Fruit fly (Drosophila melanogaster) whole organism, embryonic: ENCODE measurements around the gene Ufd4.
A peak's percentile ranks its signal among the peaks of the same experiment; 100 is the strongest.

Experiments used
- Atf-2 ChIP-seq: fragments of 200-800 bp; sonication (Bioruptor generic); optimal IDR thresholded peaks from 2 replicates; lab custom pipeline; 2016; ENCODE audit warnings: missing biosample characterization, missing genetic modification characterization
- Bgb ChIP-seq: fragments of 200-800 bp; sonication (Bioruptor generic); IDR thresholded peaks from 2 replicates; pipeline ENCODE4 v1.3.6; 2022; ENCODE audit warnings: missing biosample characterization, missing genetic modification characterization; ENCODE audit not compliant: partially characterized antibody
- CG1024 ChIP-seq: fragments of 200-800 bp; sonication (Bioruptor generic); IDR thresholded peaks from 2 replicates; pipeline ENCODE4 v1.3.6; 2022; ENCODE audit warnings: missing biosample characterization, missing genetic modification characterization
- CG10462 ChIP-seq: fragments of 200-800 bp; sonication (Bioruptor generic); optimal IDR thresholded peaks from 2 replicates; lab custom pipeline; 2016; ENCODE audit warnings: missing biosample characterization, missing genetic modification characterization
- CG10959 ChIP-seq: fragments of 200-800 bp; sonication (Bioruptor generic); IDR thresholded peaks from 2 replicates; pipeline ENCODE4 v1.3.6; 2022; ENCODE audit warnings: missing biosample characterization, missing genetic modification characterization
- CG11504 ChIP-seq: fragments of 200-800 bp; sonication (Bioruptor generic); optimal IDR thresholded peaks from 3 replicates; lab custom pipeline; 2019; ENCODE audit warnings: missing biosample characterization, mild to moderate bottlenecking, missing genetic modification characterization, moderate library complexity
- CG12659 ChIP-seq: fragments of 200-800 bp; sonication (Bioruptor generic); optimal IDR thresholded peaks from 3 replicates; lab custom pipeline; 2017; ENCODE audit warnings: mild to moderate bottlenecking, missing biosample characterization, missing genetic modification reagents, missing genetic modification characterization
- CG13123 ChIP-seq: fragments of 200-800 bp; sonication (Bioruptor generic); optimal IDR thresholded peaks from 2 replicates; lab custom pipeline; 2016; ENCODE audit warnings: missing biosample characterization, missing genetic modification characterization
- CG15269 ChIP-seq: fragments of 200-800 bp; sonication (Bioruptor generic); optimal IDR thresholded peaks from 2 replicates; lab custom pipeline; 2018; ENCODE audit warnings: missing biosample characterization, mild to moderate bottlenecking, missing genetic modification characterization, moderate library complexity
- CG17829 ChIP-seq: fragments of 200-800 bp; optimal IDR thresholded peaks from 2 replicates; lab custom pipeline; 2019; ENCODE audit warnings: missing biosample characterization, mild to moderate bottlenecking, missing genetic modification characterization, moderate library complexity
- CG2678 ChIP-seq: fragments of 200-800 bp; sonication (Bioruptor generic); optimal IDR thresholded peaks from 3 replicates; lab custom pipeline; 2019; ENCODE audit warnings: missing biosample characterization, mild to moderate bottlenecking, missing genetic modification characterization, moderate library complexity
- CG2712 ChIP-seq: fragments of 200-800 bp; optimal IDR thresholded peaks from 3 replicates; lab custom pipeline; 2019; ENCODE audit warnings: missing biosample characterization, mild to moderate bottlenecking, missing genetic modification characterization, moderate library complexity
- CG3065 ChIP-seq: fragments of 200-800 bp; sonication (Bioruptor generic); optimal IDR thresholded peaks from 2 replicates; lab custom pipeline; 2016; ENCODE audit warnings: missing biosample characterization, missing genetic modification characterization
- CG31441 ChIP-seq: fragments of 200-800 bp; sonication (Bioruptor generic); IDR thresholded peaks from 2 replicates; pipeline ENCODE4 v1.3.6; 2022; ENCODE audit warnings: missing biosample characterization, missing genetic modification characterization
- CG43689 ChIP-seq: fragments of 200-800 bp; sonication (Bioruptor generic); IDR thresholded peaks from 2 replicates; pipeline ENCODE4 v1.3.6; 2022; ENCODE audit warnings: missing biosample characterization, missing genetic modification characterization
- CG6175 ChIP-seq: fragments of 200-800 bp; sonication (Bioruptor generic); IDR thresholded peaks from 3 replicates; pipeline ENCODE4 v1.3.6; 2022; ENCODE audit warnings: missing biosample characterization, missing genetic modification characterization
- CG6683 ChIP-seq: fragments of 200-800 bp; sonication (Bioruptor generic); optimal IDR thresholded peaks from 2 replicates; lab custom pipeline; 2017; ENCODE audit warnings: missing biosample characterization, mild to moderate bottlenecking, missing genetic modification characterization, missing genetic modification reagents
- CG9727 ChIP-seq: fragments of 200-800 bp; sonication (Bioruptor generic); optimal IDR thresholded peaks from 3 replicates; lab custom pipeline; 2017; ENCODE audit warnings: missing biosample characterization, mild to moderate bottlenecking, missing genetic modification characterization
- CHES-1-like ChIP-seq: fragments of 200-800 bp; sonication (Bioruptor generic); optimal IDR thresholded peaks from 2 replicates; lab custom pipeline; 2016; ENCODE audit warnings: missing biosample characterization, missing genetic modification characterization
- Chrac-16 ChIP-seq: fragments of 200-800 bp; sonication (Bioruptor generic); optimal IDR thresholded peaks from 3 replicates; lab custom pipeline; 2016; ENCODE audit warnings: missing biosample characterization, missing genetic modification characterization
- Dbx ChIP-seq: fragments of 200-800 bp; sonication (Bioruptor generic); IDR thresholded peaks from 3 replicates; pipeline ENCODE4 v1.3.6; 2022; ENCODE audit warnings: missing biosample characterization, missing genetic modification characterization
- Dll ChIP-seq: fragments of 200-800 bp; sonication (Bioruptor generic); IDR thresholded peaks from 4 replicates; pipeline ENCODE4 v1.3.6; 2022; ENCODE audit warnings: missing biosample characterization, missing genetic modification characterization; ENCODE audit not compliant: partially characterized antibody
- Drgx ChIP-seq: fragments of 200-800 bp; sonication (Bioruptor generic); IDR thresholded peaks from 2 replicates; pipeline ENCODE4 v1.3.6; 2022; ENCODE audit warnings: missing biosample characterization, missing genetic modification characterization
- H2.0 ChIP-seq: fragments of 200-800 bp; sonication (Bioruptor generic); IDR thresholded peaks from 2 replicates; pipeline ENCODE4 v1.3.6; 2022; ENCODE audit warnings: missing biosample characterization, missing genetic modification characterization
- HmgD ChIP-seq: fragments of 200-800 bp; sonication (Bioruptor generic); optimal IDR thresholded peaks from 3 replicates; lab custom pipeline; 2016; ENCODE audit warnings: missing biosample characterization, missing genetic modification characterization
- Med ChIP-seq: fragments of 200-800 bp; sonication (Bioruptor generic); peaks from one replicate; lab custom pipeline; 2016; ENCODE audit warnings: missing biosample characterization, missing genetic modification characterization, mild to moderate bottlenecking, inconsistent platforms, moderate library complexity
- Mes4 ChIP-seq: fragments of 200-800 bp; sonication (Bioruptor generic); optimal IDR thresholded peaks from 2 replicates; lab custom pipeline; 2016; ENCODE audit warnings: missing biosample characterization, missing genetic modification characterization
- Rfx ChIP-seq: fragments of 200-800 bp; sonication (Bioruptor generic); IDR thresholded peaks from 2 replicates; pipeline ENCODE4 v1.3.6; 2022; ENCODE audit warnings: missing biosample characterization, missing genetic modification characterization
- Sox100B ChIP-seq: fragments of 200-800 bp; sonication (Bioruptor generic); optimal IDR thresholded peaks from 3 replicates; lab custom pipeline; 2018; ENCODE audit warnings: missing biosample characterization, mild to moderate bottlenecking, missing genetic modification characterization
- bab2 ChIP-seq: fragments of 200-800 bp; sonication (Bioruptor generic); optimal IDR thresholded peaks from 2 replicates; lab custom pipeline; 2016; ENCODE audit warnings: missing biosample characterization, missing genetic modification characterization
- bsh ChIP-seq, 2 experiments: fragments of 200-800 bp; sonication (Bioruptor generic); optimal IDR thresholded peaks; 2 replicates each; lab custom pipeline; 2017 to 2018; ENCODE audit warnings: mild to moderate bottlenecking in 2 of 2, missing biosample characterization in 2 of 2, missing genetic modification characterization in 2 of 2, moderate library complexity in 1 of 2
- cg ChIP-seq: fragments of 200-800 bp; sonication (Bioruptor generic); optimal IDR thresholded peaks from 3 replicates; lab custom pipeline; 2019; ENCODE audit warnings: missing biosample characterization, mild to moderate bottlenecking, missing genetic modification characterization, moderate library complexity
- chinmo ChIP-seq: fragments of 200-800 bp; sonication (Bioruptor generic); IDR thresholded peaks from 4 replicates; pipeline ENCODE4 v1.3.6; 2022; ENCODE audit warnings: missing biosample characterization, missing genetic modification characterization; ENCODE audit not compliant: partially characterized antibody
- cwo ChIP-seq: fragments of 200-800 bp; sonication (Bioruptor generic); optimal IDR thresholded peaks from 3 replicates; lab custom pipeline; 2017; ENCODE audit warnings: missing biosample characterization, missing genetic modification characterization, mild to moderate bottlenecking, moderate library complexity, missing genetic modification reagents
- exex ChIP-seq: fragments of 200-800 bp; sonication (Bioruptor generic); optimal IDR thresholded peaks from 4 replicates; lab custom pipeline; 2018; ENCODE audit warnings: missing biosample characterization, mild to moderate bottlenecking, missing genetic modification characterization, moderate library complexity
- fd102C ChIP-seq: fragments of 200-800 bp; sonication (Bioruptor generic); optimal IDR thresholded peaks from 2 replicates; lab custom pipeline; 2018; ENCODE audit warnings: missing biosample characterization, mild to moderate bottlenecking, missing genetic modification characterization, moderate library complexity
- fd64A ChIP-seq: fragments of 200-800 bp; sonication (Bioruptor generic); optimal IDR thresholded peaks from 3 replicates; lab custom pipeline; 2018; ENCODE audit warnings: missing biosample characterization, mild to moderate bottlenecking, missing genetic modification characterization
- gem ChIP-seq: fragments of 200-800 bp; sonication (Bioruptor generic); optimal IDR thresholded peaks from 2 replicates; lab custom pipeline; 2019; ENCODE audit warnings: missing biosample characterization, mild to moderate bottlenecking, missing genetic modification characterization, moderate library complexity
- her ChIP-seq: fragments of 200-800 bp; sonication (Bioruptor generic); optimal IDR thresholded peaks from 2 replicates; lab custom pipeline; 2016; ENCODE audit warnings: missing biosample characterization, missing genetic modification characterization
- nerfin-1 ChIP-seq: fragments of 200-800 bp; sonication (Bioruptor generic); optimal IDR thresholded peaks from 3 replicates; lab custom pipeline; 2019; ENCODE audit warnings: missing biosample characterization, mild to moderate bottlenecking, missing genetic modification characterization, moderate library complexity
- nerfin-2 ChIP-seq: fragments of 200-800 bp; sonication (Bioruptor generic); IDR thresholded peaks from 2 replicates; pipeline ENCODE4 v1.3.6; 2022; ENCODE audit warnings: missing biosample characterization, missing genetic modification characterization; ENCODE audit not compliant: partially characterized antibody
- org-1 ChIP-seq: fragments of 200-800 bp; sonication (Bioruptor generic); optimal IDR thresholded peaks from 2 replicates; lab custom pipeline; 2017; ENCODE audit warnings: missing biosample characterization, missing genetic modification characterization
- pho ChIP-seq: fragments of 200-800 bp; sonication (Bioruptor generic); optimal IDR thresholded peaks from 2 replicates; lab custom pipeline; 2016; ENCODE audit warnings: missing biosample characterization, missing genetic modification characterization
- prd ChIP-seq, 3 experiments: fragments of >200 bp in 2 of 3; fragments of 200-800 bp in 1 of 3; sonication (Bioruptor generic) in 1 of 3; optimal IDR thresholded peaks in 2 of 3; IDR thresholded peaks in 1 of 3; 2 replicates in 2 of 3; 3 replicates in 1 of 3; pipeline versions ENCODE4 v1.3.6 to Lab custom; 2017 to 2022; ENCODE audit warnings: missing biosample characterization in 1 of 3, missing genetic modification characterization in 1 of 3
- rib ChIP-seq: fragments of 200-800 bp; sonication (Bioruptor generic); IDR thresholded peaks from 2 replicates; pipeline ENCODE4 v1.3.6; 2022; ENCODE audit warnings: missing biosample characterization, missing genetic modification characterization
- sima ChIP-seq: fragments of 200-800 bp; sonication (Bioruptor generic); optimal IDR thresholded peaks from 2 replicates; lab custom pipeline; 2016; ENCODE audit warnings: missing biosample characterization, missing genetic modification characterization
- slou ChIP-seq: fragments of 200-800 bp; sonication (Bioruptor generic); optimal IDR thresholded peaks from 3 replicates; lab custom pipeline; 2016; ENCODE audit warnings: missing biosample characterization, missing genetic modification characterization
- wdn ChIP-seq: fragments of 200-800 bp; sonication (Bioruptor generic); IDR thresholded peaks from 2 replicates; pipeline ENCODE4 v1.3.6; 2022; ENCODE audit warnings: missing biosample characterization, missing genetic modification characterization
- wor ChIP-seq: fragments of 200-800 bp; sonication (Bioruptor generic); IDR thresholded peaks from 2 replicates; pipeline ENCODE4 v1.3.6; 2022; ENCODE audit warnings: missing biosample characterization, missing genetic modification characterization
- yki ChIP-seq: fragments of >200 bp; optimal IDR thresholded peaks from 3 replicates; lab custom pipeline; 2018

Ufd4 gene

DNA sequence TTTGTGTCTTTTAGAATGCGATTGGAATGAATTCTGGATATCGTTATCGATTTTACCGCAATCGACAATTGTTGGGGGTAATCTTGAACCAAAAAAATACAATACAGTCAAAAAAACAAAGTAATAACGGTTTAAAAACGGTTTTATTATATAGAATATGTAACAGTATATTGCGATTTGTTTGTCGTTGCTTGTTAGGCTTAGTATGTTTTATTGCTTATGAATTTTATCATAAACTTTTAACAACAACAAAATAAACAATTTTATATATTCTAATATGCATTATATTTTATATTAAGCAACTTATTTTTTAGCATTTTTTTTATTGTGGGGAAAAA is 7.6 kb upstream of the Ufd4 start, which contains the start of gene CYLD (continued):
- peak; percentile 67 for TF ChIP-seq CG13123 (GFP tag; lab: Kevin White, UChicago)
- no peak; the same call in 1 of the 2 replicates for TF ChIP-seq Bgb (GFP tag; lab: Robert Waterston, UW)
- TF ChIP-seq CG43689 (GFP tag; lab: Robert Waterston, UW) = no peak
- TF ChIP-seq Atf-2 = no peak
- TF ChIP-seq CG3065 (GFP tag; lab: Kevin White, UChicago) = peak; percentile 47
- TF ChIP-seq CG31441 = peak; percentile 76
- no peak for TF ChIP-seq HmgD (GFP tag; lab: Kevin White, UChicago)
- TF ChIP-seq gem (tag; lab: Kevin White, UChicago) = peak; percentile 89
- peak; percentile 18 for TF ChIP-seq pho (GFP tag; lab: Kevin White, UChicago)
- TF ChIP-seq cg (GFP tag; lab: Kevin White, UChicago) = no peak
- TF ChIP-seq wdn (GFP tag; lab: Robert Waterston, UW) = peak; percentile 36; the same call in 1 of the 2 replicates
- TF ChIP-seq nerfin-1 (tag; lab: Kevin White, UChicago) = peak; percentile 37
- TF ChIP-seq bab2 (GFP tag; lab: Kevin White, UChicago) = peak; percentile 17
- no peak for TF ChIP-seq CG6175
- no peak for TF ChIP-seq nerfin-2 (GFP tag; lab: Robert Waterston, UW)
- peak; percentile 24 for TF ChIP-seq CG10462 (GFP tag; lab: Kevin White, UChicago)
- TF ChIP-seq yki (lab: Kevin White, UChicago) = no peak
- peak; percentile 60 for TF ChIP-seq Chrac-16 (GFP tag; lab: Kevin White, UChicago)
- no peak for TF ChIP-seq prd (optimal IDR thresholded peaks at IDR 0.05; lab: Kevin White, UChicago)
- TF ChIP-seq prd (GFP tag; IDR thresholded peaks at IDR 0.05; lab: Robert Waterston, UW) = peak; percentile 67
- peak; percentile 85 for TF ChIP-seq CG17829 (tag; lab: Kevin White, UChicago)
- TF ChIP-seq chinmo = no peak
- TF ChIP-seq Dll (GFP tag; lab: Robert Waterston, UW) = peak; percentile 58; the same call in 1 of the 4 replicates
- TF ChIP-seq Med (GFP tag; lab: Kevin White, UChicago) = peak; percentile 83
- TF ChIP-seq exex (tag; lab: Kevin White, UChicago) = no peak
- peak; percentile 57; the same call in 1 of the 3 replicates for TF ChIP-seq Dbx (GFP tag; lab: Robert Waterston, UW)
- TF ChIP-seq Sox100B = peak; percentile 57
- no peak for TF ChIP-seq Mes4 (GFP tag; lab: Kevin White, UChicago)
- TF ChIP-seq Rfx = peak; percentile 74; the same call in 1 of the 2 replicates
- TF ChIP-seq CG9727 = peak; percentile 72
- no peak for TF ChIP-seq CG10959 (GFP tag; lab: Robert Waterston, UW)
- TF ChIP-seq CG15269 (tag; lab: Kevin White, UChicago) = peak; percentile 81
- peak; percentile 83 for TF ChIP-seq CG2678 (tag; lab: Kevin White, UChicago)
- TF ChIP-seq fd64A = no peak
- TF ChIP-seq CG12659 = peak; percentile 67
- peak; percentile 85 for TF ChIP-seq CG2712 (tag; lab: Kevin White, UChicago)
- no peak for TF ChIP-seq her (GFP tag; lab: Kevin White, UChicago)
- TF ChIP-seq CHES-1-like (GFP tag; lab: Kevin White, UChicago) = peak; percentile 27
- no peak for TF ChIP-seq sima (GFP tag; lab: Kevin White, UChicago)
- peak; percentile 30; the same call in 1 of the 2 replicates for TF ChIP-seq wor
- peak; percentile 32 for TF ChIP-seq org-1
- TF ChIP-seq CG1024 = peak; percentile 44; the same call in 1 of the 2 replicates
- TF ChIP-seq slou (GFP tag; lab: Kevin White, UChicago) = peak; percentile 73
- TF ChIP-seq CG11504 (tag; lab: Kevin White, UChicago) = peak; percentile 79
- peak; percentile 70 for TF ChIP-seq cwo (GFP tag; lab: Kevin White, UChicago)
- peak in 1 of 2 experiments; percentile 83 for TF ChIP-seq bsh (GFP tag; optimal IDR thresholded peaks at IDR 0.05; lab: Kevin White, UChicago)
- no peak for TF ChIP-seq fd102C (GFP tag; lab: Kevin White, UChicago)
- peak; percentile 57 for TF ChIP-seq CG6683 (GFP tag; lab: Kevin White, UChicago)
- TF ChIP-seq H2.0 = peak; percentile 66
- no peak for TF ChIP-seq rib
- TF ChIP-seq Drgx (GFP tag; lab: Robert Waterston, UW) = peak; percentile 68
